Fruit fly (Drosophila melanogaster) whole organism, embryonic: ENCODE measurements around the gene CG5612.

Source experiments
- BEAF-32 ChIP-seq: fragments of 200-800 bp; sonication (Bioruptor generic); optimal IDR thresholded peaks from 3 replicates; lab custom pipeline; 2017; ENCODE audit warnings: missing biosample characterization, missing genetic modification characterization, mild to moderate bottlenecking, moderate library complexity, missing genetic modification reagents
- Bteb2 ChIP-seq: fragments of 200-800 bp; sonication (Bioruptor generic); optimal IDR thresholded peaks from 2 replicates; lab custom pipeline; 2016; ENCODE audit warnings: missing biosample characterization, missing genetic modification characterization
- CG11456 ChIP-seq: fragments of 200-800 bp; sonication (Bioruptor generic); IDR thresholded peaks from 3 replicates; pipeline ENCODE4 v1.3.6; 2022; ENCODE audit warnings: missing biosample characterization, missing genetic modification characterization
- CG1233 ChIP-seq: fragments of 200-800 bp; sonication (Bioruptor generic); optimal IDR thresholded peaks from 4 replicates; lab custom pipeline; 2018; ENCODE audit warnings: missing biosample characterization, mild to moderate bottlenecking, missing genetic modification characterization
- CG15073 ChIP-seq: fragments of 200-800 bp; sonication (Bioruptor generic); optimal IDR thresholded peaks from 2 replicates; lab custom pipeline; 2016; ENCODE audit warnings: missing biosample characterization, missing genetic modification characterization
- CG15601 ChIP-seq: fragments of 200-800 bp; sonication (Bioruptor generic); optimal IDR thresholded peaks from 3 replicates; lab custom pipeline; 2019; ENCODE audit warnings: missing biosample characterization, mild to moderate bottlenecking, missing genetic modification characterization, moderate library complexity
- CG16815 ChIP-seq: fragments of 200-800 bp; sonication (Bioruptor generic); optimal IDR thresholded peaks from 3 replicates; lab custom pipeline; 2017; ENCODE audit warnings: missing biosample characterization, mild to moderate bottlenecking, missing genetic modification characterization
- CG17612 ChIP-seq: fragments of 200-800 bp; sonication (Bioruptor generic); IDR thresholded peaks from 2 replicates; pipeline ENCODE4 v1.3.6; 2022; ENCODE audit warnings: missing biosample characterization, missing genetic modification characterization
- CG18619 ChIP-seq: fragments of 200-800 bp; sonication (Bioruptor generic); optimal IDR thresholded peaks from 3 replicates; lab custom pipeline; 2017; ENCODE audit warnings: missing biosample characterization, mild to moderate bottlenecking, missing genetic modification characterization
- CG34224 ChIP-seq: fragments of 200-800 bp; sonication (Bioruptor generic); IDR thresholded peaks from 3 replicates; pipeline ENCODE4 v1.3.6; 2022; ENCODE audit warnings: missing biosample characterization, missing genetic modification characterization; ENCODE audit not compliant: partially characterized antibody
- CG34422 ChIP-seq: fragments of 200-800 bp; sonication (Bioruptor generic); IDR thresholded peaks from 3 replicates; pipeline ENCODE4 v1.3.6; 2022; ENCODE audit warnings: missing biosample characterization, missing genetic modification characterization
- CG4424 ChIP-seq: fragments of 200-800 bp; sonication (Bioruptor generic); optimal IDR thresholded peaks from 3 replicates; lab custom pipeline; 2016; ENCODE audit warnings: missing biosample characterization, missing genetic modification characterization
- CG4617 ChIP-seq: fragments of 200-800 bp; sonication (Bioruptor generic); optimal IDR thresholded peaks from 3 replicates; lab custom pipeline; 2016; ENCODE audit warnings: missing biosample characterization, missing genetic modification characterization, borderline replicate concordance
- CG7556 ChIP-seq: fragments of 200-800 bp; sonication (Bioruptor generic); optimal IDR thresholded peaks from 2 replicates; lab custom pipeline; 2017; ENCODE audit warnings: missing biosample characterization, mild to moderate bottlenecking, missing genetic modification characterization
- CG8281 ChIP-seq: fragments of 200-800 bp; sonication (Bioruptor generic); optimal IDR thresholded peaks from 2 replicates; lab custom pipeline; 2018; ENCODE audit warnings: missing biosample characterization, mild to moderate bottlenecking, missing genetic modification characterization, moderate library complexity
- CTCF ChIP-seq: fragments of 200-800 bp; sonication (Bioruptor generic); optimal IDR thresholded peaks from 2 replicates; lab custom pipeline; 2017; ENCODE audit warnings: missing biosample characterization, mild to moderate bottlenecking, missing genetic modification characterization, moderate library complexity
- Camta ChIP-seq: fragments of 200-800 bp; sonication (Bioruptor generic); optimal IDR thresholded peaks from 2 replicates; lab custom pipeline; 2016; ENCODE audit warnings: missing biosample characterization, missing genetic modification characterization
- Doc2 ChIP-seq: fragments of 200-800 bp; sonication (Bioruptor generic); IDR thresholded peaks from 2 replicates; pipeline ENCODE4 v1.3.6; 2022; ENCODE audit warnings: missing biosample characterization, missing genetic modification characterization
- Ets65A ChIP-seq: fragments of 200-800 bp; sonication (Bioruptor generic); peaks from one replicate; lab custom pipeline; 2016; ENCODE audit warnings: missing biosample characterization, missing genetic modification characterization
- Hand ChIP-seq: fragments of 200-800 bp; sonication (Bioruptor generic); optimal IDR thresholded peaks from 2 replicates; lab custom pipeline; 2017; ENCODE audit warnings: mild to moderate bottlenecking, missing biosample characterization, missing genetic modification reagents, missing genetic modification characterization
- HmgZ ChIP-seq: fragments of 200-800 bp; sonication (Bioruptor generic); optimal IDR thresholded peaks from 2 replicates; lab custom pipeline; 2018; ENCODE audit warnings: missing biosample characterization, mild to moderate bottlenecking, missing genetic modification characterization
- Hmr ChIP-seq: fragments of 200-800 bp; sonication (Bioruptor generic); optimal IDR thresholded peaks from 3 replicates; lab custom pipeline; 2017; ENCODE audit warnings: mild to moderate bottlenecking, missing biosample characterization, missing genetic modification reagents, missing genetic modification characterization
- Mad ChIP-seq: fragments of 200-800 bp; sonication (Bioruptor generic); optimal IDR thresholded peaks from 2 replicates; lab custom pipeline; 2016; ENCODE audit warnings: missing biosample characterization, missing genetic modification characterization
- Opbp ChIP-seq: fragments of 200-800 bp; sonication (Bioruptor generic); IDR thresholded peaks from 3 replicates; pipeline ENCODE4 v1.3.6; 2022; ENCODE audit warnings: missing biosample characterization, missing genetic modification characterization; ENCODE audit not compliant: partially characterized antibody
- Trl ChIP-seq, 3 experiments: fragments of >200 bp in 2 of 3; fragments of 200-800 bp in 1 of 3; sonication (Bioruptor generic) in 1 of 3; optimal IDR thresholded peaks; 2 replicates in 1 of 3; 3 replicates in 2 of 3; lab custom pipeline; 2016 to 2017; ENCODE audit warnings: missing biosample characterization in 1 of 3, missing genetic modification characterization in 1 of 3
- amos ChIP-seq: fragments of 200-800 bp; sonication (Bioruptor generic); IDR thresholded peaks from 2 replicates; pipeline ENCODE4 v1.3.6; 2022; ENCODE audit warnings: missing biosample characterization, missing genetic modification characterization; ENCODE audit not compliant: partially characterized antibody
- chif ChIP-seq, 2 experiments: fragments of 200-800 bp; sonication (Bioruptor generic); optimal IDR thresholded peaks; 3 replicates each; lab custom pipeline; 2016; ENCODE audit warnings: missing biosample characterization in 2 of 2, missing genetic modification characterization in 2 of 2
- dmrt11E ChIP-seq: fragments of 200-800 bp; sonication (Bioruptor generic); optimal IDR thresholded peaks from 3 replicates; lab custom pipeline; 2018; ENCODE audit warnings: missing biosample characterization, mild to moderate bottlenecking, missing genetic modification characterization, moderate library complexity
- ems ChIP-seq: fragments of 200-800 bp; sonication (Bioruptor generic); optimal IDR thresholded peaks from 3 replicates; lab custom pipeline; 2016; ENCODE audit warnings: missing biosample characterization, missing genetic modification characterization
- en ChIP-seq: fragments of 200-800 bp; sonication (Bioruptor generic); optimal IDR thresholded peaks from 2 replicates; lab custom pipeline; 2016; ENCODE audit warnings: missing biosample characterization, missing genetic modification characterization
- gfzf ChIP-seq: fragments of 200-800 bp; sonication (Bioruptor generic); optimal IDR thresholded peaks from 2 replicates; lab custom pipeline; 2016; ENCODE audit warnings: missing biosample characterization, mild to moderate bottlenecking, missing genetic modification characterization, moderate library complexity
- h ChIP-seq: fragments of >200 bp; optimal IDR thresholded peaks from 2 replicates; lab custom pipeline; 2017
- hb ChIP-seq: fragments of 200-800 bp; sonication (Bioruptor generic); IDR thresholded peaks from 3 replicates; pipeline ENCODE4 v1.3.6; 2022; ENCODE audit warnings: missing biosample characterization, missing genetic modification characterization; ENCODE audit not compliant: partially characterized antibody
- hkb ChIP-seq, 2 experiments: fragments of 200-800 bp in 1 of 2; fragments of >200 bp in 1 of 2; sonication (Bioruptor generic) in 1 of 2; IDR thresholded peaks in 1 of 2; optimal IDR thresholded peaks in 1 of 2; 2 replicates each; pipeline versions ENCODE4 v1.3.6 to Lab custom; 2017 to 2022; ENCODE audit warnings: missing biosample characterization in 1 of 2, missing genetic modification characterization in 1 of 2
- kah ChIP-seq: fragments of 200-800 bp; sonication (Bioruptor generic); optimal IDR thresholded peaks from 2 replicates; lab custom pipeline; 2018; ENCODE audit warnings: missing biosample characterization, mild to moderate bottlenecking, missing genetic modification characterization
- lbe ChIP-seq: fragments of 200-800 bp; sonication (Bioruptor generic); optimal IDR thresholded peaks from 2 replicates; lab custom pipeline; 2016; ENCODE audit warnings: missing biosample characterization, mild to moderate bottlenecking, missing genetic modification characterization
- luna ChIP-seq: fragments of 200-800 bp; sonication (Bioruptor generic); optimal IDR thresholded peaks from 2 replicates; lab custom pipeline; 2016; ENCODE audit warnings: missing biosample characterization, missing genetic modification characterization
- maf-S ChIP-seq: fragments of 200-800 bp; sonication (Bioruptor generic); optimal IDR thresholded peaks from 2 replicates; lab custom pipeline; 2016; ENCODE audit warnings: missing biosample characterization, missing genetic modification characterization
- odd ChIP-seq: fragments of 200-800 bp; sonication (Bioruptor generic); optimal IDR thresholded peaks from 2 replicates; lab custom pipeline; 2017; ENCODE audit warnings: missing biosample characterization, mild to moderate bottlenecking, missing genetic modification characterization
- onecut ChIP-seq: fragments of 200-800 bp; sonication (Bioruptor generic); IDR thresholded peaks from 2 replicates; pipeline ENCODE4 v1.3.6; 2022; ENCODE audit warnings: missing biosample characterization, missing genetic modification characterization
- p53 ChIP-seq: fragments of 200-800 bp; sonication (Bioruptor generic); optimal IDR thresholded peaks from 2 replicates; lab custom pipeline; 2016; ENCODE audit warnings: missing biosample characterization, missing genetic modification characterization
- so ChIP-seq: fragments of 200-800 bp; sonication (Bioruptor generic); IDR thresholded peaks from 3 replicates; pipeline ENCODE4 v1.3.6; 2022; ENCODE audit warnings: missing biosample characterization, missing genetic modification characterization
- tup ChIP-seq: fragments of 200-800 bp; sonication (Bioruptor generic); optimal IDR thresholded peaks from 2 replicates; lab custom pipeline; 2016; ENCODE audit warnings: missing biosample characterization, mild to moderate bottlenecking, missing genetic modification characterization, moderate library complexity
- vnd ChIP-seq: fragments of 200-800 bp; sonication (Bioruptor generic); IDR thresholded peaks from 3 replicates; pipeline ENCODE4 v1.3.6; 2022; ENCODE audit warnings: missing biosample characterization, missing genetic modification characterization; ENCODE audit not compliant: partially characterized antibody
- wdn ChIP-seq: fragments of 200-800 bp; sonication (Bioruptor generic); IDR thresholded peaks from 2 replicates; pipeline ENCODE4 v1.3.6; 2022; ENCODE audit warnings: missing biosample characterization, missing genetic modification characterization
- wek ChIP-seq: fragments of 200-800 bp; sonication (Bioruptor generic); optimal IDR thresholded peaks from 3 replicates; lab custom pipeline; 2018; ENCODE audit warnings: missing biosample characterization, mild to moderate bottlenecking, missing genetic modification characterization, moderate library complexity
- yki ChIP-seq: fragments of >200 bp; optimal IDR thresholded peaks from 3 replicates; lab custom pipeline; 2018

CG5612 gene

DNA sequence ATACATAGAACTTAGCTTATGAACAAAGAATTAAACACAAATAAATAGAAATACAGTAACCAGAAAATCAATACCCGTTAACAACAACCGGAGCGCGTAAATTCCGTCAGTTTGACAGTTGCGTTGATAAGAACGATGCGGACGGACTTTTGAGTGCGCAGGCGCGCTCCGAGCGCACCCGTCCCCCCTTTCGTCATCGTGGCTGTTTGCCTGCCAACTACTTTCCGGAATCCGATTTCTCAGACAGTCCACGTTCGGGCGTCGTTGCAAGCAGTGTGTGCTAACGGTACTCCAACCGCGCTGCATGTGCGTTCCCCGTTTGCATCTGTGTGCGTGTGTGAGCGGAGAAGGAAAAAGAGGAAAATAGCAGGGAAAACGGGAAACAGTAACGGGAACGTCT, 17.8 kb downstream of the CG5612 start (continued):
- no peak for TF ChIP-seq HmgZ (tag; lab: Kevin White, UChicago)
- no peak for TF ChIP-seq ems
- TF ChIP-seq, all 482 proteins: peak for 38

DNA sequence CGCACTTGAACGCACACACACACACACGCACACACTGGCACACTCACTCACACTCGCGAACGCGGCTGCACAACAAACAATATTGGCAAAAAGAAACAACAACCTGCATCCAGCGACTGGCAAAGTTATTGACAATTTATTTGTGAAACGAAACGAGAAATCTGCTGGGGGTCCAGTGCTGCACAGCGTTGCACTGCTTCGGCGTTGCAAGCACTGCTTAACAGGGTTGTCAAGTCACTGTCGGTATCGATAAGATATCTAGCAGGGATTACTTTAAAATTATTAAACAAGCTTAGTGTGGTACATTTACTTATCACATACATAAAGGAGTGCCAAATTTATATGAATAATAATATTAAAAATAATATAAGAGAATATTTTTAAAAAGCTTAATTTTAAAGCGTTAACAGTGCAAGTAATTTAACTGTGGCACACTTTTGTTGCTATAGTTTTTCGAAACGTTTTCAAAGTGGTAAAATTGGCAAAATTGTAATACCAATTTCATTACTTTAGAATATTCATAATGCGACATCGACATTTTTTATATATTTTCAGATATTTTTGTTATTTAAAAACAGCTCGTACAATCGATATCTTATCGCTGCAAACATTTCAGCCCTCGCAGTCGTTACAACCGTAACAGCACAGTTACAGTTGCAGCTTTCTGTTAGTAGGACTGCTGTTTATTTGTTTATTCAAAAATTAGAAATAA, 18.4 kb downstream of the CG5612 start, which contains the start of the genes dsd and Tusp:
TSS of gene dsd (minus strand) at position 179 of the 712 bp plus-strand sequence.
TSS of gene Tusp (plus strand) at position 662 of the 712 bp plus-strand sequence.
- TF ChIP-seq CG11456 (GFP tag; lab: Robert Waterston, UW) (peak; percentile 87), CTCF (GFP tag; lab: Kevin White, UChicago) (no peak), amos (GFP tag; lab: Robert Waterston, UW) (peak; percentile 63), CG34422 (peak; percentile 76), dmrt11E (peak; percentile 65), yki (no peak), wek (GFP tag; lab: Kevin White, UChicago) (peak; percentile 17), Camta (GFP tag; lab: Kevin White, UChicago) (peak; percentile 7), en (GFP tag; lab: Kevin White, UChicago) (no peak), Mad (GFP tag; lab: Kevin White, UChicago) (peak; percentile 69), CG4424 (GFP tag; lab: Kevin White, UChicago) (peak; percentile 78), CG18619 (GFP tag; lab: Kevin White, UChicago) (peak; percentile 63), tup (peak; percentile 67), Hmr (GFP tag; lab: Kevin White, UChicago) (peak; percentile 82), hkb (optimal IDR thresholded peaks at IDR 0.05; lab: Kevin White, UChicago) (no peak), hkb (GFP tag; IDR thresholded peaks at IDR 0.05; lab: Robert Waterston, UW) (peak; percentile 47), so (GFP tag; lab: Robert Waterston, UW) (peak; percentile 68; the same call in 1 of the 3 replicates), luna (peak; percentile 13), CG8281 (tag; lab: Kevin White, UChicago) (peak; percentile 50), vnd (GFP tag; lab: Robert Waterston, UW) (peak; percentile 68; the same call in 2 of the 3 replicates), wdn (GFP tag; lab: Robert Waterston, UW) (no peak), lbe (peak; percentile 26), Ets65A (GFP tag; lab: Kevin White, UChicago) (peak; percentile 98), h (lab: Kevin White, UChicago) (no peak), maf-S (GFP tag; lab: Kevin White, UChicago) (peak; percentile 69), Trl (optimal IDR thresholded peaks at IDR 0.05; lab: Kevin White, UChicago) (no peak), Trl (GFP tag; optimal IDR thresholded peaks at IDR 0.05; lab: Kevin White, UChicago) (peak; percentile 81), CG34224 (GFP tag; lab: Robert Waterston, UW) (peak; percentile 9; the same call in 1 of the 3 replicates), gfzf (GFP tag; lab: Kevin White, UChicago) (no peak), p53 (GFP tag; lab: Kevin White, UChicago) (peak; percentile 8), CG17612 (GFP tag; lab: Robert Waterston, UW) (0 out of 2 replicates have a peak, but pooled peaks have one; percentile 17), odd (GFP tag; lab: Kevin White, UChicago) (peak; percentile 32), CG7556 (GFP tag; lab: Kevin White, UChicago) (peak; percentile 78), CG15601 (peak; percentile 61), kah (GFP tag; lab: Kevin White, UChicago) (peak; percentile 45), hb (peak; percentile 51; the same call in 1 of the 3 replicates), onecut (GFP tag; lab: Robert Waterston, UW) (peak; percentile 14), CG16815 (GFP tag; lab: Kevin White, UChicago) (peak; percentile 61), Doc2 (GFP tag; lab: Robert Waterston, UW) (no peak), CG15073 (GFP tag; lab: Kevin White, UChicago) (peak; percentile 15), CG1233 (GFP tag; lab: Kevin White, UChicago) (peak; percentile 57), Opbp (GFP tag; lab: Robert Waterston, UW) (peak; percentile 57), chif (GFP tag; optimal IDR thresholded peaks at IDR 0.05; lab: Kevin White, UChicago) (peak; percentile 49 to 69), CG4617 (GFP tag; lab: Kevin White, UChicago) (peak; percentile 84), Bteb2 (GFP tag; lab: Kevin White, UChicago) (peak; percentile 30), Hand (GFP tag; lab: Kevin White, UChicago) (peak; percentile 18), BEAF-32 (peak; percentile 75)
